Worm (Caenorhabditis elegans): Measurements from ENCODE around the gene K02D10.1.
A peak's percentile ranks its signal among the peaks of the same experiment; 100 is the strongest.

DNA sequence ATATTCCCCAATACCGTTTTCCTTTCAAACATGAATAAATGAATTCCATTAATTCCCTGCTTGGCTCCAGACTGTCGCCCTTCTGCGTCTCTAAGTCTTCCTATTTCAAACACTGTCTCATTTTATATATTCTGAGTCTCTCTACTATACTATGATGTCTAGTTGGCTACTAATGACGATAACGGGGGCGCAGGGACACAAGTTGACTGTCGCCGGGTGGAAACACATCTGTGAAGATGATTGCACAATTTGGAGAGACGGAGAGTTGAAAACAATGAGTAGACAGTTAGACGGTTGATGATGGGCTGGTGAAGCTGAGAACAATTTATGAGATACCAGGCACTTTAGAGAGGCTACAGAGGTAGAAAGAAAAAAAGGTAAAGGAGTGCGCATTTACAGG lies 19.8 kb upstream of the K02D10.1 start, which contains the start of gene sma-2:
- TF ChIP-seq ama-1 (optimal IDR thresholded peaks at IDR 0.05): no peak
- TF ChIP-seq ama-1 (GFP tag; optimal IDR thresholded peaks at IDR 0.05): no peak
- TF ChIP-seq sdz-38 (tag; optimal IDR thresholded peaks at IDR 0.05): no peak
- no peak for TF ChIP-seq Y79H2A.3 (GFP tag; conservative IDR thresholded peaks at IDR 0.05)
- TF ChIP-seq K11D2.4 (GFP tag; IDR thresholded peaks at IDR 0.05): no peak
- no peak for TF ChIP-seq F55B11.4 (tag; optimal IDR thresholded peaks at IDR 0.05; ENCODE audit: borderline replicate concordance, insufficient read depth)
- TF ChIP-seq ztf-22 (GFP tag; optimal IDR thresholded peaks at IDR 0.05): peak; percentile 27
- no peak for TF ChIP-seq dpff-1 (tag; optimal IDR thresholded peaks at IDR 0.05)
- no peak for TF ChIP-seq egl-44 (GFP tag; IDR thresholded peaks at IDR 0.05)
- TF ChIP-seq tbp1 (GFP tag; optimal IDR thresholded peaks at IDR 0.05): peak; percentile 36
- no peak for TF ChIP-seq xnd-1 (tag; optimal IDR thresholded peaks at IDR 0.05)
- no peak for TF ChIP-seq ccch-3 (GFP tag; optimal IDR thresholded peaks at IDR 0.05)
- no peak for TF ChIP-seq madf-8 (GFP tag; conservative IDR thresholded peaks at IDR 0.05)
- TF ChIP-seq F10E7.11 (tag; optimal IDR thresholded peaks at IDR 0.05): no peak

All from whole organism, young adult.